Worm (Caenorhabditis elegans): Measurements from ENCODE around the gene F32A5.4.

ce11 chrII:7187110-7187509, 41.8 kb upstream of the F32A5.4 start, which contains the start of gene C27H5.6:
- TF ChIP-seq ham-2 (GFP tag; optimal IDR thresholded peaks at IDR 0.05), result no peak
- TF ChIP-seq lin-13 (tag; optimal IDR thresholded peaks at IDR 0.05), result no peak
- no peak for TF ChIP-seq unc-62 (GFP tag; optimal IDR thresholded peaks at IDR 0.05)
- no peak for TF ChIP-seq elt-1 (tag; optimal IDR thresholded peaks at IDR 0.05; ENCODE audit: borderline replicate concordance, insufficient read depth)
- TF ChIP-seq flh-1 (GFP tag; optimal IDR thresholded peaks at IDR 0.05), result no peak
- TF ChIP-seq snpc-4 (tag; optimal IDR thresholded peaks at IDR 0.05), result no peak
- TF ChIP-seq zip-8 (tag; optimal IDR thresholded peaks at IDR 0.05), result no peak
- no peak for TF ChIP-seq nhr-76 (tag; optimal IDR thresholded peaks at IDR 0.05)
- no peak for TF ChIP-seq unc-120 (tag; optimal IDR thresholded peaks at IDR 0.05; ENCODE audit: poor library complexity, severe bottlenecking)
- no peak for TF ChIP-seq sptf-1 (tag; optimal IDR thresholded peaks at IDR 0.05)
- no peak for TF ChIP-seq M03D4.4 (tag; optimal IDR thresholded peaks at IDR 0.05)
- no peak for TF ChIP-seq nhr-2 (tag; optimal IDR thresholded peaks at IDR 0.05)

Data from whole organism, mixed stage, embryonic.